Worm (Caenorhabditis elegans): ENCODE results near the gene DH11.2.
A peak's percentile ranks its signal among the peaks of the same experiment; 100 is the strongest.

DH11.2 gene

DNA sequence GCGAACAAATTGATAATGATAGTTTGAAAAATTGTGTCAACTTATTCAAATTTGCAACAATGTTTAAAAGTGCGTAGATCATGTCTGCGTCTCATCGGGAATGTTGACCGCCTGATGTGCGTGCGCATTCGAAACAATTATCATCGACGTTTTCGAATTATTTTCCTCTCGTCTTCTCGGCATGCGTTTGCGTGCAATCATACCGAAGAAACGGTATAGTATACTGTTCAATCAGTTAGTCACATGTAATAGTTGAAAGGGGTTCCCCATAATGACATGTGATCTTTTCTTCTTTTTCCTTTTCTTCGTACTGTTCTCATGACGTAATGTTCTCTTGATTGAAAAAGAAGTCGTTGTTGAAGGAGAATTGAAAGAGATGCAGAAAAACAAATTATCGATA, 4.1 kb downstream of the DH11.2 start (continued):
- TF ChIP-seq T07F8.4 (tag; optimal IDR thresholded peaks at IDR 0.05) (no peak), hmg-1.2 (GFP tag; IDR thresholded peaks at IDR 0.05) (peak; percentile 38), lin-26 (GFP tag; IDR thresholded peaks at IDR 0.05) (peak; percentile 70; the same call in 1 of the 2 replicates), madf-6 (GFP tag; IDR thresholded peaks at IDR 0.05) (no peak), mes-4 (tag; optimal IDR thresholded peaks at IDR 0.05) (no peak), Y95B8A.8 (GFP tag; IDR thresholded peaks at IDR 0.05) (no peak), F49E8.2 (tag; optimal IDR thresholded peaks at IDR 0.05; ENCODE audit: insufficient read depth) (no peak), ccch-3 (GFP tag; optimal IDR thresholded peaks at IDR 0.05) (no peak), rcor-1 (GFP tag; IDR thresholded peaks at IDR 0.05) (peak; percentile 66), nfya-1 (tag; optimal IDR thresholded peaks at IDR 0.05; ENCODE audit: borderline replicate concordance, insufficient read depth) (no peak), F39B2.1 (GFP tag; IDR thresholded peaks at IDR 0.05) (no peak), cebp-2 (GFP tag; IDR thresholded peaks at IDR 0.05) (0 out of 2 replicates have a peak, but pooled peaks have one; percentile 55), nhr-179 (tag; optimal IDR thresholded peaks at IDR 0.05) (no peak), die-1 (tag; optimal IDR thresholded peaks at IDR 0.05) (peak; percentile 49), egrh-3 (GFP tag; IDR thresholded peaks at IDR 0.05) (no peak), ceh-40 (GFP tag; IDR thresholded peaks at IDR 0.05) (no peak), let-607 (tag; optimal IDR thresholded peaks at IDR 0.05) (peak in 1 of 2 experiments; percentile 39), F23B12.7 (tag; optimal IDR thresholded peaks at IDR 0.05; ENCODE audit: insufficient read depth) (no peak), tlf-1 (GFP tag; optimal IDR thresholded peaks at IDR 0.05) (peak; percentile 43), lsl-1 (GFP tag; optimal IDR thresholded peaks at IDR 0.05) (no peak), zfh-2 (GFP tag; conservative IDR thresholded peaks at IDR 0.05) (no peak), lsy-27 (tag; optimal IDR thresholded peaks at IDR 0.05; ENCODE audit: borderline replicate concordance, insufficient read depth) (no peak), tbp1 (GFP tag; optimal IDR thresholded peaks at IDR 0.05) (peak; percentile 55), nhr-27 (tag; optimal IDR thresholded peaks at IDR 0.05) (no peak), ztf-28 (GFP tag; IDR thresholded peaks at IDR 0.05) (no peak), ztf-18 (tag; optimal IDR thresholded peaks at IDR 0.05) (no peak), ets-4 (GFP tag; optimal IDR thresholded peaks at IDR 0.05) (no peak), Y67H2A.10 (GFP tag; conservative IDR thresholded peaks at IDR 0.05) (peak; percentile 51; the same call in 1 of the 2 replicates), attf-3 (GFP tag; conservative IDR thresholded peaks at IDR 0.05) (no peak), D2030.7 (GFP tag; IDR thresholded peaks at IDR 0.05) (no peak), madf-10 (tag; optimal IDR thresholded peaks at IDR 0.05) (no peak), Y53F4B.3 (GFP tag; IDR thresholded peaks at IDR 0.05) (no peak), hmg-20 (GFP tag; IDR thresholded peaks at IDR 0.05) (no peak), mcd-1 (GFP tag; IDR thresholded peaks at IDR 0.05) (peak; percentile 57), F57C9.4 (tag; optimal IDR thresholded peaks at IDR 0.05) (no peak), egl-44 (GFP tag; IDR thresholded peaks at IDR 0.05) (0 out of 2 replicates have a peak, but pooled peaks have one; percentile 33), zim-3 (tag; optimal IDR thresholded peaks at IDR 0.05) (no peak), F55B11.4 (tag; optimal IDR thresholded peaks at IDR 0.05; ENCODE audit: borderline replicate concordance, insufficient read depth) (no peak), cebp-1 (GFP tag; IDR thresholded peaks at IDR 0.05) (0 out of 2 replicates have a peak, but pooled peaks have one; percentile 8), cebp-1 (tag; optimal IDR thresholded peaks at IDR 0.05) (peak; percentile 72), B0336.3 (GFP tag; IDR thresholded peaks at IDR 0.05) (0 out of 2 replicates have a peak, but pooled peaks have one; percentile 8), ztf-6 (GFP tag; IDR thresholded peaks at IDR 0.05) (no peak)
